Worm (Caenorhabditis elegans) whole organism, late embryonic: ENCODE results near the gene T25B9.9.

Experiments used
- ceh-24 ChIP-seq: sonication (generic microtip); optimal IDR thresholded peaks from 2 replicates; lab custom pipeline; 2016; ENCODE audit warnings: mild to moderate bottlenecking, missing genetic modification characterization, missing compliant biosample characterization
- che-1 ChIP-seq: sonication (generic microtip); optimal IDR thresholded peaks from 2 replicates; lab custom pipeline; 2016; ENCODE audit warnings: mild to moderate bottlenecking, missing genetic modification characterization, missing compliant biosample characterization
- elt-2 ChIP-seq: sonication (generic microtip); optimal IDR thresholded peaks from 2 replicates; lab custom pipeline; 2016; ENCODE audit warnings: missing genetic modification reagents, missing genetic modification characterization, missing compliant biosample characterization
- hlh-8 ChIP-seq: sonication (generic microtip); optimal IDR thresholded peaks from 2 replicates; lab custom pipeline; 2016; ENCODE audit warnings: missing genotype, missing genetic modification characterization, missing compliant biosample characterization
- nfya-1 ChIP-seq: sonication (generic microtip); optimal IDR thresholded peaks from 2 replicates; lab custom pipeline; 2017; ENCODE audit warnings: missing genetic modification characterization, mild to moderate bottlenecking, missing compliant biosample characterization, antibody characterized with exemption, moderate library complexity
- pqm-1 ChIP-seq: sonication (generic microtip); optimal IDR thresholded peaks from 2 replicates; lab custom pipeline; 2016; ENCODE audit warnings: missing genetic modification characterization, missing compliant biosample characterization
- tbx-2 ChIP-seq: sonication (generic microtip); optimal IDR thresholded peaks from 2 replicates; lab custom pipeline; 2016; ENCODE audit warnings: missing genetic modification characterization, missing compliant biosample characterization
- unc-42 ChIP-seq: sonication (generic microtip); optimal IDR thresholded peaks from 2 replicates; lab custom pipeline; 2016; ENCODE audit warnings: missing genotype, missing genetic modification characterization, missing compliant biosample characterization
- unc-55 ChIP-seq: sonication (generic microtip); optimal IDR thresholded peaks from 2 replicates; lab custom pipeline; 2017; ENCODE audit warnings: missing biosample characterization, missing genetic modification reagents, missing genetic modification characterization

DNA sequence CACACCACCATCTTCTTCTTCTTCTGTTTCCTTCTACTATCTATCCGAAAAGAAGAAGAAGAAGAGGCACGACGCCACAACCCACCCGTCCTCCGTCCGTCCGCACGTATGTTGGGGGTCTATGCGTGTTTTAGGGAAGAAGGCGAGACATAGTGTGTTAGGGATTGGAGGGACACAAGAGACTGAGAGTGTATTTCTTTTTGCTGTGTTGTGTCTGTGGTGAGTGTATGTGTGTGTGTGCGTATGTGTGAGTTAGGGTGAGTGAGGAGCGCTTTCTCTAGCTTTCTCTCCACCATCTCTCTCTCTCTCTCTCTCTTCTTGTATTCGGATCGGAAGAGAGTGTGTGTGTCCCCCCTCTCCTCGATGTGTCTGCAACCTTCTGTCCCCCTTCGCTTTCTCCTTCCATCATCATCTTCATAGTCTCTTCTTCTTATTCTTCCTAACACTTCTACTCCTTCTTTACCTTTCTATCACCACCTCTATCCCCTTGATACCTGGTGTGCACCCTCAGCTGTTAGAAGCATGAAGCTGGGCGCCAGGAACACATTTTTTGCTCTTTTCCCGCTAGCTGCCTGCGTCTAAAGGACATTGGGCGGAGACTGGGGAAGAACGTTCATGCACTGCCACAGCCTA, 52.3 kb downstream of the T25B9.9 start:
- TF ChIP-seq nfya-1 (tag; lab: Kevin White, UChicago) (peak; percentile 89), pqm-1 (tag; lab: Kevin White, UChicago) (peak; percentile 71), elt-2 (tag; lab: Kevin White, UChicago) (peak; percentile 32), hlh-8 (peak; percentile 79), unc-55 (GFP tag; lab: Kevin White, UChicago) (peak; percentile 33), unc-42 (tag; lab: Kevin White, UChicago) (peak; percentile 70), che-1 (tag; lab: Kevin White, UChicago) (peak; percentile 1), ceh-24 (tag; lab: Kevin White, UChicago) (no peak), tbx-2 (tag; lab: Kevin White, UChicago) (peak; percentile 88)
